Fruit fly (Drosophila melanogaster) whole organism, prepupa: ENCODE data around the gene moi.

Source experiments
- CG6792 ChIP-seq: fragments of 200-800 bp; sonication (Bioruptor generic); optimal IDR thresholded peaks from 3 replicates; lab custom pipeline; 2016; ENCODE audit warnings: missing biosample characterization, missing genetic modification characterization
- Eip78C ChIP-seq: fragments of 200-800 bp; sonication (Bioruptor generic); peaks from one replicate; lab custom pipeline; 2016; ENCODE audit warnings: missing biosample characterization, missing genetic modification characterization
- Gug ChIP-seq: fragments of 200-800 bp; sonication (Bioruptor generic); IDR thresholded peaks from 2 replicates; pipeline ENCODE4 v1.3.6; 2022; ENCODE audit warnings: missing biosample characterization, missing genetic modification characterization
- Hr38 ChIP-seq: sonication (Bioruptor generic); optimal IDR thresholded peaks from 2 replicates; lab custom pipeline; 2016; ENCODE audit warnings: missing biosample characterization, missing genetic modification characterization
- Sox102F ChIP-seq: fragments of 200-800 bp; sonication (Bioruptor generic); optimal IDR thresholded peaks from 2 replicates; lab custom pipeline; 2016; ENCODE audit warnings: missing biosample characterization, mild to moderate bottlenecking, missing genetic modification characterization
- acj6 ChIP-seq: fragments of 200-800 bp; sonication (Bioruptor generic); optimal IDR thresholded peaks from 3 replicates; lab custom pipeline; 2016; ENCODE audit warnings: missing biosample characterization, missing genetic modification characterization
- dsx ChIP-seq: fragments of 200-800 bp; optimal IDR thresholded peaks from 3 replicates; lab custom pipeline; 2019; ENCODE audit warnings: missing biosample characterization, mild to moderate bottlenecking, missing genetic modification characterization, moderate library complexity; ENCODE audit not compliant: poor library complexity, severe bottlenecking
- esn ChIP-seq: fragments of 200-800 bp; sonication (Bioruptor generic); optimal IDR thresholded peaks from 2 replicates; lab custom pipeline; 2016; ENCODE audit warnings: missing biosample characterization, mild to moderate bottlenecking, missing genetic modification characterization, moderate library complexity
- lz ChIP-seq: fragments of 200-800 bp; sonication (Bioruptor generic); optimal IDR thresholded peaks from 3 replicates; lab custom pipeline; 2016; ENCODE audit warnings: missing biosample characterization, missing genetic modification characterization

dm6 chr3R:18255281-18255680, at the start of gene moi, which contains the start of the genes Ada2a, Polr2D and Tgs1:
- TF ChIP-seq Hr38 = no peak
- TF ChIP-seq Eip78C (GFP tag; lab: Kevin White, UChicago) = no peak
- no peak for TF ChIP-seq acj6 (GFP tag; lab: Kevin White, UChicago)
- no peak for TF ChIP-seq Sox102F
- no peak for TF ChIP-seq Gug (GFP tag; lab: Robert Waterston, UW)
- TF ChIP-seq CG6792 (GFP tag; lab: Kevin White, UChicago) = no peak
- no peak for TF ChIP-seq dsx (GFP tag; lab: Kevin White, UChicago)
- no peak for TF ChIP-seq lz (GFP tag; lab: Kevin White, UChicago)
- no peak for TF ChIP-seq esn (GFP tag; lab: Kevin White, UChicago)
